Fruit fly (Drosophila melanogaster): ENCODE results near the gene Gug.

Gene Gug

dm6 chr3L:8424831-8425336 lies 24.8 kb upstream of the Gug start, which contains the start of gene Cbl (continued):
- peak; percentile 39; the same call in 1 of the 2 replicates for TF ChIP-seq Scr (GFP tag; IDR thresholded peaks at IDR 0.05; ENCODE audit: partially characterized antibody)
- TF ChIP-seq Pdp1 (GFP tag; optimal IDR thresholded peaks at IDR 0.05) = peak in 1 of 2 experiments; percentile 62
- TF ChIP-seq Atf6 (GFP tag; IDR thresholded peaks at IDR 0.05) = 0 out of 2 replicates have a peak, but pooled peaks have one; percentile 26
- no peak for TF ChIP-seq Antp (GFP tag; optimal IDR thresholded peaks at IDR 0.05)
- no peak for TF ChIP-seq lbe (GFP tag; optimal IDR thresholded peaks at IDR 0.05)
- TF ChIP-seq jing (GFP tag; optimal IDR thresholded peaks at IDR 0.05) = no peak
- peak; percentile 26 for TF ChIP-seq repo (GFP tag; optimal IDR thresholded peaks at IDR 0.05)
- peak; percentile 94 for TF ChIP-seq gfzf (GFP tag; optimal IDR thresholded peaks at IDR 0.05)
- TF ChIP-seq YL-1 (GFP tag; optimal IDR thresholded peaks at IDR 0.05) = peak; percentile 94
- TF ChIP-seq bsh (GFP tag; optimal IDR thresholded peaks at IDR 0.05) = peak in 1 of 2 experiments; percentile 26
- TF ChIP-seq row (GFP tag; IDR thresholded peaks at IDR 0.05) = peak; percentile 27; the same call in 1 of the 3 replicates
- peak; percentile 55 for TF ChIP-seq unc-4 (GFP tag; IDR thresholded peaks at IDR 0.05; ENCODE audit: partially characterized antibody)
- TF ChIP-seq CG15601 (tag; optimal IDR thresholded peaks at IDR 0.05) = peak; percentile 53
- peak; percentile 7 for TF ChIP-seq CG2875 (GFP tag; optimal IDR thresholded peaks at IDR 0.05)
- peak; percentile 38 for TF ChIP-seq caup (GFP tag; optimal IDR thresholded peaks at IDR 0.05; ENCODE audit: severe bottlenecking)
- TF ChIP-seq Fer1 (GFP tag; optimal IDR thresholded peaks at IDR 0.05) = peak; percentile 49
- TF ChIP-seq hkb (optimal IDR thresholded peaks at IDR 0.05) = no peak
- no peak for TF ChIP-seq hkb (GFP tag; IDR thresholded peaks at IDR 0.05)
- peak; percentile 73 for TF ChIP-seq CG14710 (tag; optimal IDR thresholded peaks at IDR 0.05)
- TF ChIP-seq Chrac-16 (GFP tag; optimal IDR thresholded peaks at IDR 0.05) = no peak
- TF ChIP-seq Med (GFP tag) = peak; percentile 84
- TF ChIP-seq CG4617 (GFP tag; optimal IDR thresholded peaks at IDR 0.05; ENCODE audit: borderline replicate concordance) = peak; percentile 95
- TF ChIP-seq Sry-δ (GFP tag; optimal IDR thresholded peaks at IDR 0.05) = peak; percentile 46
- TF ChIP-seq pfk (GFP tag; optimal IDR thresholded peaks at IDR 0.05) = no peak
- TF ChIP-seq CG10979 (tag; optimal IDR thresholded peaks at IDR 0.05) = no peak
- peak; percentile 100 for TF ChIP-seq CG2116 (GFP tag; optimal IDR thresholded peaks at IDR 0.05)
- TF ChIP-seq dpn (GFP tag; optimal IDR thresholded peaks at IDR 0.05) = peak in 1 of 2 experiments; percentile 5
- TF ChIP-seq ci (GFP tag; IDR thresholded peaks at IDR 0.05) = peak; percentile 71; the same call in 2 of the 3 replicates
- no peak for TF ChIP-seq cad (GFP tag; optimal IDR thresholded peaks at IDR 0.05)
- peak; percentile 49 for TF ChIP-seq BEAF-32 (GFP tag; optimal IDR thresholded peaks at IDR 0.05)
- TF ChIP-seq bbx (GFP tag; IDR thresholded peaks at IDR 0.05; ENCODE audit: partially characterized antibody) = peak; percentile 26
- TF ChIP-seq Xrp1 (GFP tag; IDR thresholded peaks at IDR 0.05) = 0 out of 2 replicates have a peak, but pooled peaks have one; percentile 10
- TF ChIP-seq Fer3 (tag; optimal IDR thresholded peaks at IDR 0.05) = no peak
- TF ChIP-seq CG10267 (tag; optimal IDR thresholded peaks at IDR 0.05) = peak; percentile 73
- TF ChIP-seq CG4282 (GFP tag; optimal IDR thresholded peaks at IDR 0.05) = no peak
- TF ChIP-seq Dref (GFP tag; IDR thresholded peaks at IDR 0.05) = peak; percentile 50
- TF ChIP-seq CG2202 (tag; optimal IDR thresholded peaks at IDR 0.05) = peak; percentile 25
- TF ChIP-seq CG4854 (GFP tag; optimal IDR thresholded peaks at IDR 0.05) = peak; percentile 12
- peak; percentile 25 for TF ChIP-seq CHES-1-like (GFP tag; optimal IDR thresholded peaks at IDR 0.05)
- TF ChIP-seq CG11093 (GFP tag; IDR thresholded peaks at IDR 0.05) = no peak
- TF ChIP-seq Atf-2 (GFP tag; optimal IDR thresholded peaks at IDR 0.05) = peak; percentile 7
- TF ChIP-seq Dp (GFP tag; optimal IDR thresholded peaks at IDR 0.05) = peak; percentile 58
- peak; percentile 65 for TF ChIP-seq kay (GFP tag; optimal IDR thresholded peaks at IDR 0.05)
- TF ChIP-seq CG2712 (tag; optimal IDR thresholded peaks at IDR 0.05) = peak; percentile 52
- peak; percentile 33 for TF ChIP-seq CG34376 (GFP tag; optimal IDR thresholded peaks at IDR 0.05)
- TF ChIP-seq Max (GFP tag; optimal IDR thresholded peaks at IDR 0.05) = peak; percentile 10
- peak; percentile 0 for TF ChIP-seq CG4424 (GFP tag; optimal IDR thresholded peaks at IDR 0.05)
- peak; percentile 97 for TF ChIP-seq CG9797 (GFP tag; optimal IDR thresholded peaks at IDR 0.05)
- TF ChIP-seq Xbp1 (GFP tag; optimal IDR thresholded peaks at IDR 0.05) = peak; percentile 3

Measured in whole organism, embryonic.